Worm (Caenorhabditis elegans) whole organism, midembryonic: ENCODE data around the gene F16B4.2.

Experiments used
- T22C8.4 ChIP-seq: fragments of 200-800 bp; sonication (Bioruptor generic); IDR thresholded peaks from 2 replicates; pipeline ENCODE4 v1.3.6; 2022; ENCODE audit warnings: missing genetic modification characterization, missing compliant biosample characterization
- flt-1 ChIP-seq: fragments of 200-800 bp; sonication (Bioruptor generic); IDR thresholded peaks from 2 replicates; pipeline ENCODE4 v1.3.6; 2022; ENCODE audit warnings: missing genetic modification characterization, missing compliant biosample characterization
- ref-1 ChIP-seq: fragments of 200-800 bp; sonication (Bioruptor generic); conservative IDR thresholded peaks from 2 replicates; pipeline ENCODE4 v1.3.6; 2022; ENCODE audit warnings: missing genetic modification reagents, missing genetic modification characterization, missing compliant biosample characterization

ce11 chrV:1570679-1571078 lies 30.2 kb upstream of the F16B4.2 start:
- no peak for TF ChIP-seq T22C8.4 (GFP tag; lab: Robert Waterston, UW)
- no peak for TF ChIP-seq ref-1
- TF ChIP-seq flt-1 (GFP tag; lab: Robert Waterston, UW): no peak
